Fruit fly (Drosophila melanogaster): ENCODE results near the gene Apl.
A peak's percentile ranks its signal among the peaks of the same experiment; 100 is the strongest.

Gene Apl

DNA sequence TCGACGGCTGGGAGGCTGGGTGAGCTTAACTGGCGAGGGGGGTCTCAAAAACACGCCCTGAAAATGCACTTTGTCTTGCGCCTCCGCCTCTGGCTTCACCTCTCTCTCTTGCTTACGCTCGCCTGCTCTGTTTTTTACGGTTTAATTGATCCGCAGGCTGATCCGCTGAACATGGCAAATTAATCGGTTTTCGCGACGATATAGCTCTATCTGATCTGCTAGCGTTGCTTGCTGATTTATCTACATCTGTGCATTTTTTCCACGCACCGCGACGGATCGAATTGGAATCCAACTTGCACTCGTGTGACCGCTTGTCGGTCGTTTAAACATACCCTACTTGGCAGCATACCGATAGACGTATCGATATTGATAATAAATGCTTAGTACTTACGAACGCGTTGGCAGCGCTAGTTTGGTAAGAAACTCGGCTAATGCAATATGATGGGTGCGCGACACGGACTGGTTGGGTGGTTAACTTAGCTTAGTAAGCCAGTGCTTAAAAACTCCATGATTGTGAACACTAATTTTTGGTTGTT, 52.7 kb downstream of the Apl start, which contains the start of gene Abl (continued):
- TF ChIP-seq twi (tag; optimal IDR thresholded peaks at IDR 0.05) (no peak), otp (GFP tag; IDR thresholded peaks at IDR 0.05) (peak; percentile 8; the same call in 2 of the 3 replicates), Gug (GFP tag; IDR thresholded peaks at IDR 0.05) (no peak; the same call in 3 of the 4 replicates), jumu (GFP tag; optimal IDR thresholded peaks at IDR 0.05) (peak; percentile 84), dm (GFP tag; optimal IDR thresholded peaks at IDR 0.05) (peak; percentile 55), CG9876 (GFP tag; optimal IDR thresholded peaks at IDR 0.05) (peak; percentile 82), p53 (GFP tag; optimal IDR thresholded peaks at IDR 0.05) (peak; percentile 75), CG4424 (GFP tag; optimal IDR thresholded peaks at IDR 0.05) (peak; percentile 64), CG11085 (GFP tag; IDR thresholded peaks at IDR 0.05) (0 out of 2 replicates have a peak, but pooled peaks have one; percentile 33), tll (GFP tag; optimal IDR thresholded peaks at IDR 0.05) (no peak), GATAe (GFP tag; conservative IDR thresholded peaks at IDR 0.05) (no peak), CG8089 (GFP tag; optimal IDR thresholded peaks at IDR 0.05) (peak; percentile 39), stc (GFP tag; IDR thresholded peaks at IDR 0.05) (peak; percentile 32; the same call in 1 of the 2 replicates), usp (GFP tag; optimal IDR thresholded peaks at IDR 0.05) (no peak), sens-2 (GFP tag; IDR thresholded peaks at IDR 0.05) (no peak), ac (GFP tag; optimal IDR thresholded peaks at IDR 0.05) (no peak), pros (GFP tag; optimal IDR thresholded peaks at IDR 0.05) (no peak), Eip74EF (GFP tag; optimal IDR thresholded peaks at IDR 0.05) (peak in 1 of 2 experiments; percentile 32), pan (optimal IDR thresholded peaks at IDR 0.05) (no peak), pan (GFP tag; optimal IDR thresholded peaks at IDR 0.05 in 1 of 2, IDR thresholded peaks at IDR 0.05 in 1 of 2) (peak in 1 of 2 experiments; percentile 37), CG34376 (GFP tag; optimal IDR thresholded peaks at IDR 0.05) (peak; percentile 34), CG32772 (GFP tag; IDR thresholded peaks at IDR 0.05) (no peak), gsb-n (tag; optimal IDR thresholded peaks at IDR 0.05) (peak; percentile 75), D19B (GFP tag; optimal IDR thresholded peaks at IDR 0.05) (no peak), CG10543 (GFP tag; optimal IDR thresholded peaks at IDR 0.05) (peak; percentile 35), Max (GFP tag; optimal IDR thresholded peaks at IDR 0.05) (peak; percentile 45), nerfin-1 (tag; optimal IDR thresholded peaks at IDR 0.05) (peak; percentile 89), B-H2 (GFP tag; optimal IDR thresholded peaks at IDR 0.05) (peak; percentile 87), tap (tag; optimal IDR thresholded peaks at IDR 0.05) (peak; percentile 41), gce (GFP tag; IDR thresholded peaks at IDR 0.05) (peak; percentile 31; the same call in 1 of the 3 replicates), z (GFP tag; IDR thresholded peaks at IDR 0.05) (no peak), CG15601 (tag; optimal IDR thresholded peaks at IDR 0.05) (peak; percentile 80), Fer1 (GFP tag; optimal IDR thresholded peaks at IDR 0.05) (peak; percentile 66), danr (GFP tag; IDR thresholded peaks at IDR 0.05) (no peak), CG3065 (GFP tag; optimal IDR thresholded peaks at IDR 0.05) (no peak), so (GFP tag; IDR thresholded peaks at IDR 0.05) (peak; percentile 46; the same call in 2 of the 3 replicates), crol (GFP tag; IDR thresholded peaks at IDR 0.05) (peak; percentile 61; the same call in 1 of the 2 replicates), unpg (GFP tag; optimal IDR thresholded peaks at IDR 0.05) (peak; percentile 31), gcm (GFP tag; optimal IDR thresholded peaks at IDR 0.05) (peak; percentile 31), CG32767 (GFP tag; IDR thresholded peaks at IDR 0.05) (peak; percentile 43; the same call in 1 of the 2 replicates), CG10274 (GFP tag; optimal IDR thresholded peaks at IDR 0.05) (no peak), CG18476 (GFP tag; optimal IDR thresholded peaks at IDR 0.05) (peak; percentile 33), CG10959 (GFP tag; IDR thresholded peaks at IDR 0.05) (no peak), caup (GFP tag; optimal IDR thresholded peaks at IDR 0.05; ENCODE audit: severe bottlenecking) (peak; percentile 66), bsh (GFP tag; optimal IDR thresholded peaks at IDR 0.05) (peak; percentile 36 to 42), bab2 (GFP tag; optimal IDR thresholded peaks at IDR 0.05) (peak; percentile 41), stwl (tag; optimal IDR thresholded peaks at IDR 0.05) (peak; percentile 97), MTF-1 (GFP tag; optimal IDR thresholded peaks at IDR 0.05; ENCODE audit: borderline replicate concordance) (peak; percentile 16), CG15073 (GFP tag; optimal IDR thresholded peaks at IDR 0.05) (no peak), CG18764 (GFP tag; optimal IDR thresholded peaks at IDR 0.05) (peak; percentile 65)

Data from whole organism, embryonic.